3 fruit fly cellular contexts compared by ENCODE assay signal in the genomic region with DNA sequence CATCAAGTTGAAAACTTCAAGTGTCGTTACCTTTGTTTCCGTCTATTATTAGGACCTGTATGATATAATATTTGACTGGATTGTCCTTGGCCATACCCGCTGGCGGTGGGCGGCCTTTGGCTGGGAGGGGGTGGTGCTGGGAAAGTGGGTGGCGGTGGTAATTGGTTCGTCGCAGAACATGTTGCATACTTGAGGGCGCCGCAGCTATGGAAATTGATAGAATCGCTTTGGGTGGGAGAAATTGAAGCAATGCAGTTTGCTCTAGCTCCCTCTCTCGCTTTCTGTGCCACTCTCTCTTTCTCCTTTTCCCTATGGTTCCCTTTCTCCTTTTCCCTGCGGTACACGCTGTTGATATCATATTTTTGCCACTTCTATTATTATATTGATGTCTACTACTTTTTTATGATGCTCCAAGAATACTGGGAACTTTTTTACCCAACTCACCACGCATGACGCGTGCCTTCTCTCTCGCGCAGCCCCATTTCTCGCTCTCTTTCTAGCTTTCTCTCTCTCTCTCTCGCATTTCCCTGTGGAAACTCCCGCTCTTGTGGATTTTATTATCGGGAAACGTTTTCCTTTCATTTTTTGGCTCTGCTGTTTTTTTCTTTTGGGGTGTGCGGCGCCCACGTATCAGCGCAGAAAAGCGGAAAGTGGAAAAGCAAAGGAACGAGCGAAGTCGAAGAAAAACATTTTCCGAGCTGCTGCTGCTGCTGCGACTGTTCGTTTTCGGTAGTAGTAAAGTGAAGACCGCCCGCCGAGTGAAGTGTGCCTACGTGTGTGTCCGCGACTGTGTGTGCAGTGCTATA.
TF ChIP-seq lines count a peak whose summit lies in the region.

No protein-coding gene starts in this region.

- no peak for TF ChIP-seq CTCF in whole organism, embryonic (GFP tag; optimal IDR thresholded peaks at IDR 0.05; lab: Kevin White, UChicago)

TF ChIP-seq in whole organism, embryonic, 481 proteins besides CTCF, POLR2A, EP300 and RAD21 (continues in another document):
- TF ChIP-seq CG4854 (GFP tag; optimal IDR thresholded peaks at IDR 0.05; lab: Kevin White, UChicago), result no peak
- TF ChIP-seq hkb (optimal IDR thresholded peaks at IDR 0.05; lab: Kevin White, UChicago), result no peak
- TF ChIP-seq hkb (GFP tag; IDR thresholded peaks at IDR 0.05; lab: Robert Waterston, UW), result 0 out of 2 replicates have a peak, but pooled peaks have one; percentile 8
- TF ChIP-seq onecut (GFP tag; IDR thresholded peaks at IDR 0.05; lab: Robert Waterston, UW), result peak; percentile 57; the same call in 1 of the 2 replicates
- TF ChIP-seq sr (GFP tag; IDR thresholded peaks at IDR 0.05; lab: Robert Waterston, UW), result peak; percentile 93
- peak; percentile 36; the same call in 1 of the 2 replicates for TF ChIP-seq CG32767 (GFP tag; IDR thresholded peaks at IDR 0.05; lab: Robert Waterston, UW)
- 0 out of 2 replicates have a peak, but pooled peaks have one; percentile 18 for TF ChIP-seq danr (GFP tag; IDR thresholded peaks at IDR 0.05; lab: Robert Waterston, UW)
- TF ChIP-seq knrl (GFP tag; IDR thresholded peaks at IDR 0.05; lab: Robert Waterston, UW; ENCODE audit: partially characterized antibody), result no peak
- TF ChIP-seq Adf1 (GFP tag; IDR thresholded peaks at IDR 0.05; lab: Robert Waterston, UW), result peak; percentile 29; the same call in 1 of the 2 replicates
- peak; percentile 71 for TF ChIP-seq CG8290 (GFP tag; optimal IDR thresholded peaks at IDR 0.05; lab: Kevin White, UChicago)
- TF ChIP-seq CG8290 (tag; optimal IDR thresholded peaks at IDR 0.05; lab: Kevin White, UChicago), result peak; percentile 28 to 90
- peak; percentile 61 for TF ChIP-seq CG12769 (tag; optimal IDR thresholded peaks at IDR 0.05; lab: Kevin White, UChicago)
- TF ChIP-seq Deaf1 (tag; optimal IDR thresholded peaks at IDR 0.05; lab: Kevin White, UChicago), result peak; percentile 73
- no peak for TF ChIP-seq CG16779 (GFP tag; IDR thresholded peaks at IDR 0.05; lab: Robert Waterston, UW)
- peak; percentile 1 for TF ChIP-seq sd (tag; optimal IDR thresholded peaks at IDR 0.05; lab: Kevin White, UChicago)
- TF ChIP-seq CG1832 (GFP tag; optimal IDR thresholded peaks at IDR 0.05; lab: Kevin White, UChicago), result peak; percentile 56
- TF ChIP-seq ci (GFP tag; IDR thresholded peaks at IDR 0.05; lab: Robert Waterston, UW), result peak; percentile 41; the same call in 2 of the 3 replicates
- TF ChIP-seq CG14860 (GFP tag; IDR thresholded peaks at IDR 0.05; lab: Robert Waterston, UW; ENCODE audit: partially characterized antibody), result no peak
- no peak for TF ChIP-seq CG1024 (GFP tag; IDR thresholded peaks at IDR 0.05; lab: Robert Waterston, UW)
- no peak for TF ChIP-seq CG13894 (tag; optimal IDR thresholded peaks at IDR 0.05; lab: Kevin White, UChicago)
- peak; percentile 50 for TF ChIP-seq sqz (GFP tag; optimal IDR thresholded peaks at IDR 0.05; lab: Kevin White, UChicago)
- TF ChIP-seq dmrt11E (tag; optimal IDR thresholded peaks at IDR 0.05; lab: Kevin White, UChicago), result no peak
- 0 out of 4 replicates have a peak, but pooled peaks have one; percentile 37 for TF ChIP-seq chinmo (GFP tag; IDR thresholded peaks at IDR 0.05; lab: Robert Waterston, UW; ENCODE audit: partially characterized antibody)
- peak; percentile 2 for TF ChIP-seq lab (GFP tag; optimal IDR thresholded peaks at IDR 0.05; lab: Kevin White, UChicago)
- no peak for TF ChIP-seq CG10366 (GFP tag; IDR thresholded peaks at IDR 0.05; lab: Robert Waterston, UW)

TF ChIP-seq in whole organism, prepupa, 60 proteins besides CTCF, POLR2A, EP300 and RAD21:
- TF ChIP-seq Eip78C (GFP tag; lab: Kevin White, UChicago) (peak; percentile 12), CG9139 (GFP tag; optimal IDR thresholded peaks at IDR 0.05; lab: Kevin White, UChicago) (no peak), Gug (GFP tag; IDR thresholded peaks at IDR 0.05; lab: Robert Waterston, UW) (no peak), spab (GFP tag; optimal IDR thresholded peaks at IDR 0.05; lab: Kevin White, UChicago) (no peak), svp (GFP tag; lab: Kevin White, UChicago) (peak; percentile 12), Sox102F (GFP tag; optimal IDR thresholded peaks at IDR 0.05; lab: Kevin White, UChicago) (no peak), CG6163 (GFP tag; IDR thresholded peaks at IDR 0.05; lab: Robert Waterston, UW) (no peak), CG16779 (tag; optimal IDR thresholded peaks at IDR 0.05; lab: Kevin White, UChicago) (no peak), CG6792 (GFP tag; optimal IDR thresholded peaks at IDR 0.05; lab: Kevin White, UChicago) (no peak), acj6 (GFP tag; optimal IDR thresholded peaks at IDR 0.05; lab: Kevin White, UChicago) (no peak), CG3032 (tag; optimal IDR thresholded peaks at IDR 0.05; lab: Kevin White, UChicago) (no peak), CG6854 (GFP tag; optimal IDR thresholded peaks at IDR 0.05; lab: Kevin White, UChicago) (no peak), fkh (GFP tag; optimal IDR thresholded peaks at IDR 0.05; lab: Kevin White, UChicago) (no peak), CG8632 (GFP tag; optimal IDR thresholded peaks at IDR 0.05; lab: Kevin White, UChicago) (no peak), CG11902 (GFP tag; optimal IDR thresholded peaks at IDR 0.05; lab: Kevin White, UChicago) (no peak)
TF ChIP-seq in whole organism, prepupa: peak in this region for 2.

TF ChIP-seq in whole organism, pupa, 21 proteins besides CTCF, POLR2A, EP300 and RAD21:
- TF ChIP-seq CG4496 (GFP tag; IDR thresholded peaks at IDR 0.05; lab: Robert Waterston, UW) (no peak), Ets98B (GFP tag; IDR thresholded peaks at IDR 0.05; lab: Robert Waterston, UW) (0 out of 2 replicates have a peak, but pooled peaks have one; percentile 10)
